Fruit fly (Drosophila melanogaster) whole organism, embryonic: ENCODE measurements around the gene Elp3.

ENCODE experiments used
- Asciz ChIP-seq: fragments of 200-800 bp; sonication (Bioruptor generic); optimal IDR thresholded peaks from 2 replicates; lab custom pipeline; 2017; ENCODE audit warnings: missing biosample characterization, mild to moderate bottlenecking, missing genetic modification characterization, missing genetic modification reagents
- Atf3 ChIP-seq: fragments of 200-800 bp; sonication (Bioruptor generic); optimal IDR thresholded peaks from 3 replicates; lab custom pipeline; 2016; ENCODE audit warnings: missing biosample characterization, missing genetic modification characterization
- BEAF-32 ChIP-seq: fragments of 200-800 bp; sonication (Bioruptor generic); optimal IDR thresholded peaks from 3 replicates; lab custom pipeline; 2017; ENCODE audit warnings: missing biosample characterization, missing genetic modification characterization, mild to moderate bottlenecking, moderate library complexity, missing genetic modification reagents
- CG10147 ChIP-seq: fragments of 200-800 bp; sonication (Bioruptor generic); optimal IDR thresholded peaks from 2 replicates; lab custom pipeline; 2019; ENCODE audit warnings: missing biosample characterization, mild to moderate bottlenecking, missing genetic modification characterization, moderate library complexity
- CG10654 ChIP-seq: fragments of 200-800 bp; sonication (Bioruptor generic); optimal IDR thresholded peaks from 2 replicates; lab custom pipeline; 2016; ENCODE audit warnings: missing biosample characterization, missing genetic modification characterization
- CG11560 ChIP-seq: fragments of 200-800 bp; sonication (Bioruptor generic); IDR thresholded peaks from 3 replicates; pipeline ENCODE4 v1.3.6; 2022; ENCODE audit warnings: missing biosample characterization, missing genetic modification characterization
- CG12155 ChIP-seq: fragments of 200-800 bp; sonication (Bioruptor generic); optimal IDR thresholded peaks from 3 replicates; lab custom pipeline; 2016; ENCODE audit warnings: missing biosample characterization, missing genetic modification characterization
- CG13123 ChIP-seq: fragments of 200-800 bp; sonication (Bioruptor generic); optimal IDR thresholded peaks from 2 replicates; lab custom pipeline; 2016; ENCODE audit warnings: missing biosample characterization, missing genetic modification characterization
- CG14965 ChIP-seq: fragments of 200-800 bp; sonication (Bioruptor generic); optimal IDR thresholded peaks from 2 replicates; lab custom pipeline; 2016; ENCODE audit warnings: missing biosample characterization, missing genetic modification characterization, borderline replicate concordance
- CG1603 ChIP-seq: fragments of 200-800 bp; sonication (Bioruptor generic); optimal IDR thresholded peaks from 2 replicates; lab custom pipeline; 2019; ENCODE audit warnings: missing biosample characterization, mild to moderate bottlenecking, missing genetic modification characterization, moderate library complexity
- CG30020 ChIP-seq: fragments of 200-800 bp; optimal IDR thresholded peaks from 2 replicates; lab custom pipeline; 2019; ENCODE audit warnings: missing biosample characterization, mild to moderate bottlenecking, missing genetic modification characterization, moderate library complexity
- CG42726 ChIP-seq: fragments of 200-800 bp; sonication (Bioruptor generic); IDR thresholded peaks from 2 replicates; pipeline ENCODE4 v1.3.6; 2022; ENCODE audit warnings: missing biosample characterization, missing genetic modification characterization; ENCODE audit not compliant: partially characterized antibody
- CG4617 ChIP-seq: fragments of 200-800 bp; sonication (Bioruptor generic); optimal IDR thresholded peaks from 3 replicates; lab custom pipeline; 2016; ENCODE audit warnings: missing biosample characterization, missing genetic modification characterization, borderline replicate concordance
- CG5953 ChIP-seq: fragments of 200-800 bp; sonication (Bioruptor generic); IDR thresholded peaks from 2 replicates; pipeline ENCODE4 v1.3.6; 2022; ENCODE audit warnings: missing biosample characterization, missing genetic modification characterization
- CG6175 ChIP-seq: fragments of 200-800 bp; sonication (Bioruptor generic); IDR thresholded peaks from 3 replicates; pipeline ENCODE4 v1.3.6; 2022; ENCODE audit warnings: missing biosample characterization, missing genetic modification characterization
- CG7372 ChIP-seq: fragments of 200-800 bp; sonication (Bioruptor generic); IDR thresholded peaks from 2 replicates; pipeline ENCODE4 v1.3.6; 2022; ENCODE audit warnings: missing biosample characterization, missing genetic modification characterization
- CG9876 ChIP-seq: fragments of 200-800 bp; sonication (Bioruptor generic); optimal IDR thresholded peaks from 2 replicates; lab custom pipeline; 2016; ENCODE audit warnings: missing biosample characterization, missing genetic modification characterization
- Dll ChIP-seq: fragments of 200-800 bp; sonication (Bioruptor generic); IDR thresholded peaks from 4 replicates; pipeline ENCODE4 v1.3.6; 2022; ENCODE audit warnings: missing biosample characterization, missing genetic modification characterization; ENCODE audit not compliant: partially characterized antibody
- E2f2 ChIP-seq: fragments of 200-800 bp; sonication (Bioruptor generic); IDR thresholded peaks from 2 replicates; pipeline ENCODE4 v1.3.6; 2022; ENCODE audit warnings: missing biosample characterization, missing genetic modification characterization
- Eip74EF ChIP-seq, 2 experiments: fragments of 200-800 bp in 1 of 2; fragments of >200 bp in 1 of 2; sonication (Bioruptor generic) in 1 of 2; optimal IDR thresholded peaks; 2 replicates each; lab custom pipeline; 2017 to 2019; ENCODE audit warnings: missing biosample characterization in 2 of 2, missing genetic modification characterization in 2 of 2, mild to moderate bottlenecking in 1 of 2, moderate library complexity in 1 of 2
- Hr39 ChIP-seq: fragments of >200 bp; optimal IDR thresholded peaks from 2 replicates; lab custom pipeline; 2017
- MBD-R2 ChIP-seq: fragments of 200-800 bp; sonication (Bioruptor generic); IDR thresholded peaks from 2 replicates; pipeline ENCODE4 v1.3.6; 2022; ENCODE audit warnings: missing biosample characterization, missing genetic modification characterization
- Max ChIP-seq: fragments of 200-800 bp; sonication (Bioruptor generic); optimal IDR thresholded peaks from 2 replicates; lab custom pipeline; 2016; ENCODE audit warnings: missing biosample characterization, mild to moderate bottlenecking, missing genetic modification characterization
- Mrtf ChIP-seq: fragments of 200-800 bp; sonication (Bioruptor generic); IDR thresholded peaks from 3 replicates; pipeline ENCODE4 v1.3.6; 2022; ENCODE audit warnings: missing biosample characterization, missing genetic modification characterization
- NC2β ChIP-seq: fragments of 200-800 bp; sonication (Bioruptor generic); optimal IDR thresholded peaks from 2 replicates; lab custom pipeline; 2016; ENCODE audit warnings: missing biosample characterization, missing genetic modification characterization
- NfI ChIP-seq: fragments of 200-800 bp; sonication (Bioruptor generic); optimal IDR thresholded peaks from 3 replicates; lab custom pipeline; 2018; ENCODE audit warnings: missing biosample characterization, mild to moderate bottlenecking, missing genetic modification characterization, moderate library complexity
- Rx ChIP-seq: fragments of 200-800 bp; sonication (Bioruptor generic); IDR thresholded peaks from 2 replicates; pipeline ENCODE4 v1.3.6; 2022; ENCODE audit warnings: missing biosample characterization, missing genetic modification characterization
- Scr ChIP-seq: fragments of 200-800 bp; sonication (Bioruptor generic); IDR thresholded peaks from 2 replicates; pipeline ENCODE4 v1.3.6; 2022; ENCODE audit warnings: missing biosample characterization, missing genetic modification characterization; ENCODE audit not compliant: partially characterized antibody
- amos ChIP-seq: fragments of 200-800 bp; sonication (Bioruptor generic); IDR thresholded peaks from 2 replicates; pipeline ENCODE4 v1.3.6; 2022; ENCODE audit warnings: missing biosample characterization, missing genetic modification characterization; ENCODE audit not compliant: partially characterized antibody
- ato ChIP-seq: fragments of 200-800 bp; sonication (Bioruptor generic); IDR thresholded peaks from 2 replicates; pipeline ENCODE4 v1.3.6; 2022; ENCODE audit warnings: missing biosample characterization, missing genetic modification characterization; ENCODE audit not compliant: partially characterized antibody
- bcd ChIP-seq: fragments of 200-800 bp; sonication (Bioruptor generic); optimal IDR thresholded peaks from 2 replicates; lab custom pipeline; 2017; ENCODE audit warnings: missing biosample characterization, mild to moderate bottlenecking, missing genetic modification characterization
- croc ChIP-seq: fragments of 200-800 bp; sonication (Bioruptor generic); conservative IDR thresholded peaks from 3 replicates; pipeline ENCODE4 v1.3.6; 2022; ENCODE audit warnings: missing biosample characterization, missing genetic modification characterization
- dm ChIP-seq: fragments of 200-800 bp; sonication (Bioruptor generic); optimal IDR thresholded peaks from 3 replicates; lab custom pipeline; 2016; ENCODE audit warnings: missing biosample characterization, missing genetic modification characterization
- emc ChIP-seq: fragments of 200-800 bp; sonication (Bioruptor generic); optimal IDR thresholded peaks from 2 replicates; lab custom pipeline; 2016; ENCODE audit warnings: missing biosample characterization, missing genetic modification characterization
- ewg ChIP-seq: fragments of 200-800 bp; sonication (Bioruptor generic); optimal IDR thresholded peaks from 3 replicates; lab custom pipeline; 2017; ENCODE audit warnings: mild to moderate bottlenecking, missing biosample characterization, missing genetic modification reagents, missing genetic modification characterization
- gsb ChIP-seq: fragments of 200-800 bp; sonication (Bioruptor generic); IDR thresholded peaks from 2 replicates; pipeline ENCODE4 v1.3.6; 2022; ENCODE audit warnings: missing biosample characterization, missing genetic modification characterization
- ham ChIP-seq: fragments of 200-800 bp; sonication (Bioruptor generic); IDR thresholded peaks from 2 replicates; pipeline ENCODE4 v1.3.6; 2022; ENCODE audit warnings: missing biosample characterization, missing genetic modification characterization
- hbn ChIP-seq: fragments of 200-800 bp; sonication (Bioruptor generic); IDR thresholded peaks from 2 replicates; pipeline ENCODE4 v1.3.6; 2022; ENCODE audit warnings: missing biosample characterization, missing genetic modification characterization; ENCODE audit not compliant: partially characterized antibody
- her ChIP-seq: fragments of 200-800 bp; sonication (Bioruptor generic); optimal IDR thresholded peaks from 2 replicates; lab custom pipeline; 2016; ENCODE audit warnings: missing biosample characterization, missing genetic modification characterization
- knrl ChIP-seq: fragments of 200-800 bp; sonication (Bioruptor generic); IDR thresholded peaks from 3 replicates; pipeline ENCODE4 v1.3.6; 2022; ENCODE audit warnings: missing biosample characterization, missing genetic modification characterization; ENCODE audit not compliant: partially characterized antibody
- lov ChIP-seq, 2 experiments: fragments of 200-800 bp in 1 of 2; fragments of >200 bp in 1 of 2; sonication (Bioruptor generic) in 1 of 2; IDR thresholded peaks in 1 of 2; optimal IDR thresholded peaks in 1 of 2; 2 replicates in 1 of 2; 3 replicates in 1 of 2; pipeline versions ENCODE4 v1.3.6 to Lab custom; 2017 to 2022; ENCODE audit warnings: missing biosample characterization in 1 of 2, missing genetic modification characterization in 1 of 2
- nau ChIP-seq: fragments of 200-800 bp; sonication (Bioruptor generic); optimal IDR thresholded peaks from 3 replicates; lab custom pipeline; 2017; ENCODE audit warnings: missing biosample characterization, mild to moderate bottlenecking, missing genetic modification characterization, missing genetic modification reagents
- nerfin-1 ChIP-seq: fragments of 200-800 bp; sonication (Bioruptor generic); optimal IDR thresholded peaks from 3 replicates; lab custom pipeline; 2019; ENCODE audit warnings: missing biosample characterization, mild to moderate bottlenecking, missing genetic modification characterization, moderate library complexity
- pnt ChIP-seq: fragments of 200-800 bp; sonication (Bioruptor generic); optimal IDR thresholded peaks from 3 replicates; lab custom pipeline; 2016; ENCODE audit warnings: missing biosample characterization, missing genetic modification characterization
- ssp ChIP-seq: fragments of 200-800 bp; sonication (Bioruptor generic); IDR thresholded peaks from 2 replicates; pipeline ENCODE4 v1.3.6; 2022; ENCODE audit warnings: missing biosample characterization, missing genetic modification characterization
- stwl ChIP-seq: fragments of 200-800 bp; sonication (Bioruptor generic); optimal IDR thresholded peaks from 3 replicates; lab custom pipeline; 2018; ENCODE audit warnings: missing biosample characterization, mild to moderate bottlenecking, missing genetic modification characterization, moderate library complexity
- unc-4 ChIP-seq: fragments of 200-800 bp; sonication (Bioruptor generic); IDR thresholded peaks from 2 replicates; pipeline ENCODE4 v1.3.6; 2022; ENCODE audit warnings: missing biosample characterization, missing genetic modification characterization; ENCODE audit not compliant: partially characterized antibody
- wek ChIP-seq: fragments of 200-800 bp; sonication (Bioruptor generic); optimal IDR thresholded peaks from 3 replicates; lab custom pipeline; 2018; ENCODE audit warnings: missing biosample characterization, mild to moderate bottlenecking, missing genetic modification characterization, moderate library complexity
- zfh2 ChIP-seq: fragments of 200-800 bp; sonication (Bioruptor generic); optimal IDR thresholded peaks from 2 replicates; lab custom pipeline; 2016; ENCODE audit warnings: missing biosample characterization, missing genetic modification characterization

Elp3 gene

DNA sequence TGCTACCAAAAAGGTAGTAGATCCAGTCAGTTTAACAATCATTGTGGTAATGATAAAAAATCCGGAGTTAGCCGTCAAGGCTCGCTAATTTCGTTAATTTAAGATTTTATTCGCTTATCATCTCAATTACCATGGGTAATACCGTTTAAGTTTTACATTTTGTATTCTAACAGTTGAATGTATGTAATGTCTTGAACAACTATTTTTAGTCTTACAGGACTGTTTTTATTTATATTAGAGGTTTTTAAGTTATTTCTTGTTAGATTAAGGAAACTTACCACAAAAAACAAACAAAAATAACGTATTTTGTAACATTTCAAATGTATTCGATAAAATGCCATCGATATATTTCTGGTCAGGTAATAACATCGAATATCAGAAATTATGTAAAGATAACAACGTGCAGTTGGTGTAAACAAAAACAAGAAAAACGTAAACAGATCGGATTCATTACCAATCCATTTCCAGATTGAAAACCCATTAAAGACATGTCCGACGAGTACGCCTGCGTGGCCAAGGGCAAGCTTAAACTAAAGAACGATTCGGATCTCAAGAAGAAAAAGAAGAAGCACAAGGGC, 2.4 kb upstream of the Elp3 start, which contains the start of the genes Sfp24F and CG15432 (continued):
- TF ChIP-seq Eip74EF (GFP tag; optimal IDR thresholded peaks at IDR 0.05; lab: Kevin White, UChicago) (no peak), knrl (GFP tag; lab: Robert Waterston, UW) (no peak), wek (GFP tag; lab: Kevin White, UChicago) (no peak), CG30020 (tag; lab: Kevin White, UChicago) (peak; percentile 76), CG14965 (GFP tag; lab: Kevin White, UChicago) (no peak), pnt (GFP tag; lab: Kevin White, UChicago) (no peak), CG42726 (GFP tag; lab: Robert Waterston, UW) (no peak), ssp (GFP tag; lab: Robert Waterston, UW) (no peak), ato (GFP tag; lab: Robert Waterston, UW) (0 out of 2 replicates have a peak, but pooled peaks have one; percentile 11), NC2β (GFP tag; lab: Kevin White, UChicago) (no peak), CG13123 (GFP tag; lab: Kevin White, UChicago) (no peak), amos (GFP tag; lab: Robert Waterston, UW) (peak; percentile 55; the same call in 1 of the 2 replicates), CG1603 (peak; percentile 99), Asciz (no peak), bcd (no peak), stwl (tag; lab: Kevin White, UChicago) (peak; percentile 83), CG5953 (GFP tag; lab: Robert Waterston, UW) (no peak), CG10147 (no peak), CG7372 (GFP tag; lab: Robert Waterston, UW) (no peak), BEAF-32 (peak; percentile 62), Dll (GFP tag; lab: Robert Waterston, UW) (peak; percentile 73), ewg (GFP tag; lab: Kevin White, UChicago) (no peak), nau (no peak), CG11560 (tag; lab: Robert Waterston, UW) (peak; percentile 98), CG9876 (GFP tag; lab: Kevin White, UChicago) (no peak), nerfin-1 (tag; lab: Kevin White, UChicago) (no peak), MBD-R2 (peak; percentile 87), CG4617 (GFP tag; lab: Kevin White, UChicago) (peak; percentile 38), zfh2 (GFP tag; lab: Kevin White, UChicago) (no peak), Atf3 (GFP tag; lab: Kevin White, UChicago) (no peak), lov (optimal IDR thresholded peaks at IDR 0.05; lab: Kevin White, UChicago) (no peak), lov (GFP tag; IDR thresholded peaks at IDR 0.05; lab: Robert Waterston, UW) (no peak), Rx (GFP tag; lab: Robert Waterston, UW) (no peak), E2f2 (peak; percentile 76), ham (GFP tag; lab: Robert Waterston, UW) (no peak), gsb (GFP tag; lab: Robert Waterston, UW) (no peak), Scr (GFP tag; lab: Robert Waterston, UW) (peak; percentile 65), croc (GFP tag; lab: Robert Waterston, UW) (no peak), Hr39 (lab: Kevin White, UChicago) (no peak), her (GFP tag; lab: Kevin White, UChicago) (no peak), hbn (peak; percentile 46), emc (GFP tag; lab: Kevin White, UChicago) (no peak), unc-4 (peak; percentile 55), dm (GFP tag; lab: Kevin White, UChicago) (no peak), NfI (GFP tag; lab: Kevin White, UChicago) (no peak), CG10654 (GFP tag; lab: Kevin White, UChicago) (no peak), CG12155 (GFP tag; lab: Kevin White, UChicago) (no peak), CG6175 (GFP tag; lab: Robert Waterston, UW) (no peak), Max (no peak), Mrtf (GFP tag; lab: Robert Waterston, UW) (no peak)
